Fruit fly (Drosophila melanogaster) whole organism, wandering third instar larva: ENCODE measurements around the gene CG17344.

Experiments used
- CG32264 ChIP-seq: fragments of 200-800 bp; sonication (Bioruptor generic); optimal IDR thresholded peaks from 2 replicates; lab custom pipeline; 2016; ENCODE audit warnings: missing biosample characterization, missing genetic modification characterization
- CG9705 ChIP-seq: fragments of 200-800 bp; sonication (Bioruptor generic); optimal IDR thresholded peaks from 2 replicates; lab custom pipeline; 2018; ENCODE audit warnings: missing biosample characterization, mild to moderate bottlenecking, missing genetic modification characterization
- Dif ChIP-seq: fragments of 200-275, 200-300 bp; sonication (Bioruptor generic); optimal IDR thresholded peaks from 2 replicates; lab custom pipeline; 2018; ENCODE audit warnings: missing biosample characterization, missing genetic modification characterization; ENCODE audit not compliant: partially characterized antibody
- GATAd ChIP-seq: sonication (Bioruptor generic); optimal IDR thresholded peaks from 2 replicates; lab custom pipeline; 2016; ENCODE audit warnings: missing biosample characterization, missing genetic modification characterization
- HLH106 ChIP-seq: fragments of 200-800 bp; optimal IDR thresholded peaks from 3 replicates; lab custom pipeline; 2019; ENCODE audit warnings: missing biosample characterization, mild to moderate bottlenecking, missing genetic modification characterization, moderate library complexity
- Hnf4 ChIP-seq: fragments of 200-800 bp; sonication (Bioruptor generic); optimal IDR thresholded peaks from 2 replicates; lab custom pipeline; 2016; ENCODE audit warnings: missing biosample characterization, mild to moderate bottlenecking, missing genetic modification characterization
- Hr83 ChIP-seq: fragments of 200-300 bp; sonication (Bioruptor generic); optimal IDR thresholded peaks from 2 replicates; lab custom pipeline; 2016; ENCODE audit warnings: missing biosample characterization, mild to moderate bottlenecking, missing genetic modification characterization, moderate library complexity; ENCODE audit not compliant: poor library complexity, severe bottlenecking
- Jra ChIP-seq: sonication (Bioruptor generic); optimal IDR thresholded peaks from 2 replicates; lab custom pipeline; 2016; ENCODE audit warnings: missing biosample characterization, missing genetic modification characterization
- Mio ChIP-seq: sonication (Bioruptor generic); optimal IDR thresholded peaks from 2 replicates; lab custom pipeline; 2016; ENCODE audit warnings: missing biosample characterization, missing genetic modification characterization
- Myc ChIP-seq: fragments of >200 bp; optimal IDR thresholded peaks from 2 replicates; lab custom pipeline; 2017
- N ChIP-seq: fragments of >200 bp; optimal IDR thresholded peaks from 2 replicates; lab custom pipeline; 2018; ENCODE audit warnings: missing biosample characterization, missing external identifiers, missing genetic modification characterization
- OdsH ChIP-seq: fragments of 200-800 bp; sonication (Bioruptor generic); optimal IDR thresholded peaks from 2 replicates; lab custom pipeline; 2016; ENCODE audit warnings: missing biosample characterization, mild to moderate bottlenecking, missing genetic modification characterization
- Rel ChIP-seq, 2 experiments: fragments of 200-800 bp; sonication (Bioruptor generic) in 1 of 2; optimal IDR thresholded peaks; 2 replicates in 1 of 2; 3 replicates in 1 of 2; lab custom pipeline; 2016 to 2019; ENCODE audit warnings: mild to moderate bottlenecking in 2 of 2, missing biosample characterization in 2 of 2, missing genetic modification characterization in 2 of 2, moderate library complexity in 1 of 2
- Sp1 ChIP-seq: fragments of 200-800 bp; sonication (Bioruptor generic); optimal IDR thresholded peaks from 3 replicates; lab custom pipeline; 2019; ENCODE audit warnings: missing biosample characterization, mild to moderate bottlenecking, missing genetic modification characterization, moderate library complexity
- Vsx2 ChIP-seq: fragments of 200-300, 225-300 bp; sonication (Bioruptor generic); optimal IDR thresholded peaks from 2 replicates; lab custom pipeline; 2018; ENCODE audit warnings: missing biosample characterization, missing genetic modification characterization; ENCODE audit not compliant: partially characterized antibody
- dl ChIP-seq, 2 experiments: fragments of 175-275, 200-275 bp in 1 of 2; fragments of 200-275 bp in 1 of 2; sonication (Bioruptor generic); optimal IDR thresholded peaks; lab custom pipeline; 2018; ENCODE audit warnings: mild to moderate bottlenecking in 2 of 2, missing biosample characterization in 2 of 2, missing genetic modification characterization in 2 of 2, moderate library complexity in 2 of 2; ENCODE audit not compliant: partially characterized antibody in 2 of 2, insufficient read depth in 1 of 2
- dmrt93B ChIP-seq: fragments of 200-800 bp; sonication (Bioruptor generic); optimal IDR thresholded peaks from 2 replicates; lab custom pipeline; 2018; ENCODE audit warnings: missing biosample characterization, mild to moderate bottlenecking, missing genetic modification characterization
- dsf ChIP-seq: sonication (Bioruptor generic); optimal IDR thresholded peaks from 2 replicates; lab custom pipeline; 2016; ENCODE audit warnings: missing biosample characterization, missing genetic modification characterization, borderline replicate concordance
- ey ChIP-seq: fragments of 200-800 bp; sonication (Bioruptor generic); optimal IDR thresholded peaks from 2 replicates; lab custom pipeline; 2016; ENCODE audit warnings: missing biosample characterization, missing genetic modification characterization
- foxo ChIP-seq, 2 experiments: fragments of 200-800 bp; sonication (Bioruptor generic); optimal IDR thresholded peaks; 2 replicates in 1 of 2; 3 replicates in 1 of 2; lab custom pipeline; 2016 to 2017; ENCODE audit warnings: missing biosample characterization in 2 of 2, missing genetic modification characterization in 2 of 2
- fru ChIP-seq: fragments of 200-800 bp; sonication (Bioruptor generic); optimal IDR thresholded peaks from 3 replicates; lab custom pipeline; 2016; ENCODE audit warnings: missing biosample characterization, mild to moderate bottlenecking, missing genetic modification characterization
- h ChIP-seq: fragments of 200-800 bp; sonication (Bioruptor generic); optimal IDR thresholded peaks from 3 replicates; lab custom pipeline; 2016; ENCODE audit warnings: missing biosample characterization, mild to moderate bottlenecking, missing genetic modification characterization
- jim ChIP-seq: fragments of 175-275, 200-325 bp; sonication (Bioruptor generic); optimal IDR thresholded peaks from 2 replicates; lab custom pipeline; 2016; ENCODE audit warnings: missing biosample characterization, mild to moderate bottlenecking, missing genetic modification characterization
- psq ChIP-seq: fragments of 200-800 bp; sonication (Bioruptor generic); optimal IDR thresholded peaks from 3 replicates; lab custom pipeline; 2017; ENCODE audit warnings: missing biosample characterization, mild to moderate bottlenecking, missing genetic modification characterization, moderate library complexity
- rgr ChIP-seq: fragments of 200-800 bp; sonication (Bioruptor generic); optimal IDR thresholded peaks from 3 replicates; lab custom pipeline; 2016; ENCODE audit warnings: missing biosample characterization, mild to moderate bottlenecking, missing genetic modification characterization
- sage ChIP-seq: fragments of 200-800 bp; sonication (Bioruptor generic); optimal IDR thresholded peaks from 2 replicates; lab custom pipeline; 2016; ENCODE audit warnings: missing biosample characterization, mild to moderate bottlenecking, missing genetic modification characterization
- sv ChIP-seq: fragments of 200-800 bp; sonication (Bioruptor generic); optimal IDR thresholded peaks from 3 replicates; lab custom pipeline; 2016; ENCODE audit warnings: missing biosample characterization, missing genetic modification characterization
- tai ChIP-seq: sonication (Bioruptor generic); optimal IDR thresholded peaks from 2 replicates; lab custom pipeline; 2016; ENCODE audit warnings: missing biosample characterization, missing genetic modification characterization
- woc ChIP-seq: sonication (Bioruptor generic); optimal IDR thresholded peaks from 2 replicates; lab custom pipeline; 2016; ENCODE audit warnings: missing biosample characterization, mild to moderate bottlenecking, missing genetic modification characterization

The CG17344 gene

dm6 chr2L:19123472-19124070, 21.7 kb downstream of the CG17344 start, which contains the start of gene Phb1:
TSS of gene Phb1 (minus strand) at chr2L:19123869.
- TF ChIP-seq Myc (peak; percentile 15), sv (GFP tag; lab: Kevin White, UChicago) (no peak)
- TF ChIP-seq, all 38 proteins: peak for 1

- TF ChIP-seq woc (GFP tag; lab: Kevin White, UChicago): no peak
- no peak for TF ChIP-seq Hr83 (GFP tag; lab: Kevin White, UChicago)
- TF ChIP-seq OdsH (GFP tag; lab: Kevin White, UChicago): peak; percentile 5
- TF ChIP-seq Sp1 (GFP tag; lab: Kevin White, UChicago): peak; percentile 75
- TF ChIP-seq Myc: peak; percentile 98
- peak; percentile 54 for TF ChIP-seq CG9705 (GFP tag; lab: Kevin White, UChicago)
- TF ChIP-seq Rel (GFP tag; optimal IDR thresholded peaks at IDR 0.05; lab: Kevin White, UChicago): no peak
- peak; percentile 63 for TF ChIP-seq Rel (tag; optimal IDR thresholded peaks at IDR 0.05; lab: Kevin White, UChicago)
- TF ChIP-seq psq: peak; percentile 59
- TF ChIP-seq HLH106: peak; percentile 70
- TF ChIP-seq h (GFP tag; lab: Kevin White, UChicago): no peak
- TF ChIP-seq dsf (GFP tag; lab: Kevin White, UChicago): no peak
These were observed 25.0 kb downstream of the CG17344 start for dm6 chr2L:19126888-19127287.

dm6 chr2L:19131905-19132402, 30.1 kb downstream of the CG17344 start, which contains the start of the genes AsnRS and DCTN6-p27:
TSS of gene AsnRS (minus strand) at chr2L:19131954.
TSS of gene DCTN6-p27 (plus strand) at chr2L:19132323.
- TF ChIP-seq Jra (GFP tag; lab: Kevin White, UChicago): no peak
- TF ChIP-seq Vsx2 (GFP tag; lab: Kevin White, UChicago): no peak
- TF ChIP-seq Sp1 (GFP tag; lab: Kevin White, UChicago): peak; percentile 63
- peak; percentile 81 for TF ChIP-seq h (GFP tag; lab: Kevin White, UChicago)
- peak; percentile 63 for TF ChIP-seq CG9705 (GFP tag; lab: Kevin White, UChicago)
- peak; percentile 85 for TF ChIP-seq Hr83 (GFP tag; lab: Kevin White, UChicago)
- TF ChIP-seq foxo (GFP tag; optimal IDR thresholded peaks at IDR 0.05; lab: Kevin White, UChicago): peak in 1 of 2 experiments; percentile 87
- TF ChIP-seq HLH106: peak; percentile 69
- TF ChIP-seq OdsH (GFP tag; lab: Kevin White, UChicago): peak; percentile 64
- TF ChIP-seq Mio (GFP tag; lab: Kevin White, UChicago): peak; percentile 23
- peak; percentile 78 for TF ChIP-seq woc (GFP tag; lab: Kevin White, UChicago)
- TF ChIP-seq N (GFP tag; lab: Kevin White, UChicago): no peak
- peak; percentile 36 for TF ChIP-seq Myc
- TF ChIP-seq ey (GFP tag; lab: Kevin White, UChicago): peak; percentile 71
- TF ChIP-seq CG32264: peak; percentile 29
- TF ChIP-seq tai: no peak
- TF ChIP-seq GATAd (GFP tag; lab: Kevin White, UChicago): peak; percentile 17
- TF ChIP-seq Hnf4 (GFP tag; lab: Kevin White, UChicago): no peak
- TF ChIP-seq psq: peak; percentile 68
- peak; percentile 75 for TF ChIP-seq rgr
- TF ChIP-seq jim (GFP tag; lab: Kevin White, UChicago): no peak
- peak; percentile 75 for TF ChIP-seq fru (GFP tag; lab: Kevin White, UChicago)
- peak; percentile 57 for TF ChIP-seq dmrt93B
- TF ChIP-seq Dif: no peak
- TF ChIP-seq dl (GFP tag; optimal IDR thresholded peaks at IDR 0.05; lab: Kevin White, UChicago; ENCODE audit: insufficient read depth in 1 of 2, partially characterized antibody in 2 of 2): no peak
- peak; percentile 78 for TF ChIP-seq sv (GFP tag; lab: Kevin White, UChicago)
- TF ChIP-seq Rel (GFP tag; optimal IDR thresholded peaks at IDR 0.05; lab: Kevin White, UChicago): no peak
- no peak for TF ChIP-seq Rel (tag; optimal IDR thresholded peaks at IDR 0.05; lab: Kevin White, UChicago)
- no peak for TF ChIP-seq sage (GFP tag; lab: Kevin White, UChicago)
